Worm (Caenorhabditis elegans) whole organism, L4/young adult: ENCODE data around the gene let-23.

Experiments used
- W03F9.2 ChIP-seq: fragments of 150-350 bp; optimal IDR thresholded peaks from 2 replicates; lab custom pipeline; 2014; ENCODE audit warnings: missing biosample characterization, missing genetic modification characterization
- dao-5 ChIP-seq: sonication (generic microtip); optimal IDR thresholded peaks from 2 replicates; lab custom pipeline; 2016; ENCODE audit warnings: missing genotype, missing genetic modification characterization, moderate library complexity, missing compliant biosample characterization
- him-1 ChIP-seq: sonication (generic microtip); optimal IDR thresholded peaks from 2 replicates; lab custom pipeline; 2016; ENCODE audit warnings: missing genotype, missing genetic modification reagents, missing genetic modification characterization, missing compliant biosample characterization

Gene let-23

DNA sequence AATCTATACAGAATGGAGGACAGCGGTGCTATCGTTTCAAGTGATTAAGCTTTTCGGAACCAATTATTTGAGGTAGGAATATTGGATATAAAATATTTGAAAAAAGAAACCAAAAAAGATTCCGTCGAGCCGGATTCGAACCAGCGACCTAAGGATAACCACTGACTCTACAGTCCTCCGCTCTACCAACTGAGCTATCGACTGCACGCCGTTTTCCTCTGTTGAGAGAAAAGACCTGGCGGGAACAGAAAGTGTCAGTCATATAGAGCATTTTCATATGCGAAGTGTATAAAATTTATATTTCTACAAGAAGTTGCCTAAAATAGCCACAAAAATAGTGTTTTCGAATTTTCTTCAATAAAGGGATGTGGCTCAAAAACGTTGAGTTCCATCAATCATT, 14.4 kb downstream of the let-23 start:
- TF ChIP-seq him-1 (no peak), dao-5 (no peak), W03F9.2 (no peak)

DNA sequence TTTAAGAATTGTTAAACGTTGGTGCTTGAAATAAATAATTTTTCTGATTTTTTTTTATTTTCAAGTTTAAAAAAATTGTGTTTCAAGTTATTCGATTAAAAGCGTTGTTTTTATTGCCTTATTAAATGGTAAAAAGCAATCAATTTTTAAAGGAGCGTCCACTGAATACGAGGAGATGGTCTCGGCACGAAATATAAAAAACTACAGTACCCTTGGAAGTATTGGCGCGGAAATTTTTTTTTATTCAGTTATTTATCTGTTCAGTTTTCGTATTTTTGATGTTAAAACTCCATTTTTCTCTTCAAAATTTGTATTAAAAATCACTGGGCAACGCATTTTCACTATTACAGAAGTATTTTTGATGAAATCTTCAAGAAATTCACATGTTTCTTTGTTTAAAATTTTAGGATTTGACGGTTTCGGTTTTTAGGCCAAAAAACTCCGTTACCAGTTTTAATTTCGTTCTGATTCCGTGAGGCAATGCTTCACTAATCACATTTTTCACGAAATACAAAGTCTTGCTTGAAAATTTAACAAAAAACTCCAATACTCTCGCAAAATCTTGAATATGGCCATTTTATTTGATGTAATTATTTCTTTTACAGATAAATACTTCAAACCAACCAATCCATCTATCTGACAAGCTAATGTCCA, 15.9 kb downstream of the let-23 start, which contains the start of gene znfx-1:
Gene znfx-1, plus strand, starts transcription at position 604 of the 654 bp plus-strand sequence.
- TF ChIP-seq dao-5 (no peak), him-1 (no peak), W03F9.2 (peak; percentile 46)

DNA sequence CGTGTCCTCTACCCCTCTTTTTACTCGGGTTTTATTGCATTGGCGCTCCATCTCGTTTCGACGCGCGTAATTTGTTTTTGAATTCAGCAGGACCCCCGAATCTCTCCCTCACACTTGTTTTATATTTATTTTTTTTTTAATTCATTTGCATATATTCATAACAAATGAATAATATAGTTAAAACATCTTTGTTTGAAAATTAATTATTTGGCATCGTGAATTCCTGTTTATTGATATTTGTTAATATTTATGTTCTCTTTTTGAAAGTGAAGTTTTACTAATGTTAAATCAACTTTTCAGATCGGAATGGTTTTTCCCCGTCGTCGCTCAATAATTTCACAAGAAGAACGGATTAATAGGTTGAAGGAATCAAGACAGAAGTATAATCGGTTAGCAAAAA, 25.7 kb downstream of the let-23 start, which contains the start of gene ZK1067.3:
Gene ZK1067.3, plus strand, starts transcription at position 301 of the 400 bp plus-strand sequence.
- TF ChIP-seq W03F9.2 (no peak), him-1 (no peak), dao-5 (no peak)

DNA sequence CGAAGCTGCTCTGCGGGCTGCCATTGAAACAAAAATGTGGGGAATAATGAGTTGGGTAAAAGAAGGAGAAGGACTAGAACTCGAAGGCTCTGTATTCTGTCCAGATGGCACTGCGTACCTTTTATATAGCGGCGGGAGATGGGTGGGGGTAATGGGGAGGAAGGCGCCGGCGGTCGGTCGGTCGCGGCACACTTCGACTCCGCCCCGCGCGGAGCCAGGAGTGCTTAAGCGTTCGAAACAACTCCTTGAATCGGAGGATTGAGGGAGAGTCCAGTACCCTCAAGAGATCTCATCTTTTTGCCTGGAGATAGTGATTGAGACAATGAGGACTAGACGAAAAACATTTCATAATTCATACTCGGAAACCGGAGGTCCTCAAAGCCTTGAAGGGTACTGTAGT, 29.8 kb downstream of the let-23 start, which contains the start of gene abu-14:
Gene abu-14, minus strand, starts transcription at position 81 of the 400 bp plus-strand sequence.
- TF ChIP-seq dao-5 = no peak
- no peak for TF ChIP-seq him-1
- no peak for TF ChIP-seq W03F9.2

DNA sequence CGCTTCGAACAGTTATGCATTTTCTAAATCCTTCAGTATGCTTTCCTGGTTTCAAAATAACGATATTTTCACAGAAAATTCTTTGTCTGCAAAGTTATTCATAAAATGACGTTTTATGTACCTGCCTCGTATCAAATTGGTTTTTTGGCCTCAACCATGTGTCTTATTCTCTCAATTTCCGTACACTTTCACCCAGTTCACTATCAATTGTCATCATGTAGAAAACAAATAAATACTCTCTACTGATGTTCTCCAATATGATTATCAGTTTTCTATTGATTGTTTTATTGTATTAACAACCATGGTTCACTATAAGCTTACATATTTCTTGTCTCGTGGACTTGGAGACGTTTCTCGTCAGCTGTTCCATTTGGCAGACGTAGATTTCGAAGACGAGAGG, 33.9 kb downstream of the let-23 start, which contains the start of gene gst-13:
Gene gst-13, plus strand, starts transcription at position 218 of the 400 bp plus-strand sequence.
- no peak for TF ChIP-seq him-1
- no peak for TF ChIP-seq dao-5
- TF ChIP-seq W03F9.2 = no peak

DNA sequence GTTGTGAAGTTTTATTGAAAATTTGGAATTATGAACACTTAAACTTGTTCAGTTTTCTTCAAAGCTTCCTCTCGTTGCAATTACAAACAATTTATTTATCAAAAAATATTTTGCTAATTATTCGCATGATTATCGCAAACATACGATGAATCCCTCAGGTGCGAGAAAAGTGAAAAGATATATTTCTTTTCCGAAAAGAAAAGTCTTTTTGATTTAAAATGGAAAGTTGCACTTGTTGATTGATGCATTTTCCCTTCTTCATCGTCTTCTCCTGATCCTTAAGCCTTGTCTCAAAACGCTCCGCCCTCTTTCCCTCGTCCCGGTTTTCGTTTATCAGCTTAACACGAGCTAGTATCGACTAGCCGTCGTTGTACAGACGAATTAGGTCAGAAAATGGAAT, 35.2 kb downstream of the let-23 start:
- TF ChIP-seq him-1 = no peak
- TF ChIP-seq dao-5 = no peak
- TF ChIP-seq W03F9.2 = no peak

DNA sequence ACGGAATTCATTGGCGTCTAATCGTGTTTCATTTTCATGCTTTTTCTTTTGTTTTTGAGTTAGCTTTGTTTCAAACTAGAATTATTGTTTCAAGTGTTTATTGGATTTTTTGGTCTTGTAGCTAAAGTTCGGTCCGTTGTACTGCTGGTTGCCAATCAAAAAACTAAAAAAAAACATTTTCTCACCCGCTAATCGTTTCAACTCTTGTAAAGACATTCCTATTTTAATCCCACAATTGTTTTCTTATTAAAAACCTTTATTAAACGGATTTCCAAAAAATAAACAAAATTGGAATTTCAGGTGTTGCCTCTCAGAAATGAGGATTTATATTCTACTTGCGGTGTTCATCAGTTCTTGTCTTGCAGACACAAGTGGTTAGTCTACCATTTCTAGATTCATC, 35.6 kb downstream of the let-23 start, which contains the start of gene T26C5.2:
Gene T26C5.2, plus strand, starts transcription at position 301 of the 400 bp plus-strand sequence.
- TF ChIP-seq dao-5 = no peak
- TF ChIP-seq W03F9.2 = no peak
- no peak for TF ChIP-seq him-1

DNA sequence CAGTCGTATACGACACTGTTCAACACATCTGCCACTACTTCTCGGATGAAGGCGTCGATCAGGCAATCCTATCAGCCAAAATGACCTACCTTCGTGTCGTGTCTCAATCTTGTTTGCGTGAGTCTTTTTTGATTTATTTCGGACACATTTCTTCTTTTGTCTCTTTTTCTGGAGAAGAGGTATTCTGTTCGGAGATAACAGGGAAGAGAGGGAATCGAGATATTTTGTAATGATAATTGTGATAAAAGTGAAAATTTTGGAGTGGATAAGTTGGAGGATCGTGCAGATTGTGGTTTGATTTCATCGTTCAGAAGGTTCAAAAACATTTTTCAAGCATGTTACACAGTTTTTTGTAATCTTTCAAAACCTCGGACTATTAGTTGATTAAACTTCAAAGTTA, 36.5 kb downstream of the let-23 start:
- no peak for TF ChIP-seq him-1
- TF ChIP-seq dao-5 = no peak
- TF ChIP-seq W03F9.2 = no peak

DNA sequence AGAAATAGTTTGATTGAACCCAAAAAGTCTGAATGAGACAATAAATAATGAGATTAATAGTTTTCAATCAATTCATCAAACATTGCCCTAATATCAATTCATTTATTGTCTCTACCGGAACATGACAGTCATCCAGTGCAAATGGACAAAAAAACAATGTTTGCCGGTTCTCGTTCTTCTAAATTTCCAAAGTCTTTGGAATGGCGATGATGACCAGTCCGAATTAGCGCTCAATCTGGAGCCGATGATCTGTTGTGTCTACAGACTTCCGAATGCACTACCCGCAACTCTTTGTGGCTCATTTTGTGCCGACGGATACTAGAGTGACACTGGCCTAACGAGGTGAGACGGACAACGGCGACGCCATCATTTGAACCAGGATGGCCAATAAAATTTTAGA, 39.0 kb downstream of the let-23 start, which contains the start of gene T26C5.3:
Gene T26C5.3, plus strand, starts transcription at position 301 of the 400 bp plus-strand sequence.
- no peak for TF ChIP-seq W03F9.2
- TF ChIP-seq dao-5 = no peak
- no peak for TF ChIP-seq him-1

DNA sequence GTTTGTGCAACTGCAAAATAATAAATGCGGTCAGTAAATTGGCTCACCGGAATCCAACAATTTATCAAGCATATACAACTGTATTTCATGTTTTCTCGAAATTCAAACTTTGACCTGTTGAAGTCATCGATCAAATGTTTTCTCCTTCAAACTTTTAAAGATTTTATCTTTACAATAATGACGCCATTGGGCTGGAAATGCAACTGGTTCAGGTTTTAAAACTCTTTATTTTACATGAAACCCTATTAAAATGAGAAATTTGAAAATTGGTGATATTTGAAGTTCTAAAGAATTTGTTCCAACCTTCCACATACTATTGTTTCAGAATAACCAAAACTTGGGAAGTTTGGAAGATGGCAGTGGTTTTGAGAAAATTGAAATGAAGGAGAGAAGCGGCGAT, 39.7 kb downstream of the let-23 start:
- no peak for TF ChIP-seq dao-5
- no peak for TF ChIP-seq W03F9.2
- no peak for TF ChIP-seq him-1

DNA sequence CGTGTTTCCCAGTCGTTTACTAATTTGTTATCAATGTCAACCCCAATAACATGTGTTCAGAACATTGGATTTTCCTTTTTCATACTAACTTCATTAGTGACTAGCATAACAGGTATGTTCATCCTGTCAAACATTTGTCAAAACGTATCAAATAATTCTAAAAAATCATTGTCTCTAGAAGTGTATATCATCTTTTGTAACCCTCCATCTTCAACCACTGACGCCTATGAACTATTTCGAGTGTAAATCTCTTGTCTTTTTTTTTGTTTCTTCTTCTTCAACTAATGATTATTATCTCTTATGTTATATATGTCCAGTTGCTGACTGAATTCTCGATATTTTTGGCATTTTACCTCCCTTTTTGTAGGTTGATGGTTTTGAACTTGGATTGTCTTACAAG, 40.4 kb downstream of the let-23 start:
- no peak for TF ChIP-seq dao-5
- no peak for TF ChIP-seq him-1

DNA sequence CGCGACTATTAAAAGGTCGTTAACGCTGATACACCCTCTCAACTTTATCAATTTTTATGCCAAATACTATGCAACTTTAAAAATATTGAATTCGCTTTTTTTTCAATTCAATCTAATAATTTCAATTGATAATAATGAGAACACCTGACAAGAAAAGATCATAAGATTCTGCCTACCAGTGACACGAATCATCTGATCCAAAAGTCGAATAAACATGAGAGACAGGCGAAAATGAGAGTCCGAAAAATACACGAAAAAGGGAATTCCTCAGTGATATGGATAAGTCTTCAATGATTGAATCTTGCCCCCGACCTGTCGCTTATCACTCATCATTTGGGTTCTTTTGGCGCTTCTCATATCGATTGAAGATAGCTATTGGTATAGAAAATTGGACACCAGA, 44.3 kb downstream of the let-23 start:
- no peak for TF ChIP-seq W03F9.2
- no peak for TF ChIP-seq him-1
- no peak for TF ChIP-seq dao-5

DNA sequence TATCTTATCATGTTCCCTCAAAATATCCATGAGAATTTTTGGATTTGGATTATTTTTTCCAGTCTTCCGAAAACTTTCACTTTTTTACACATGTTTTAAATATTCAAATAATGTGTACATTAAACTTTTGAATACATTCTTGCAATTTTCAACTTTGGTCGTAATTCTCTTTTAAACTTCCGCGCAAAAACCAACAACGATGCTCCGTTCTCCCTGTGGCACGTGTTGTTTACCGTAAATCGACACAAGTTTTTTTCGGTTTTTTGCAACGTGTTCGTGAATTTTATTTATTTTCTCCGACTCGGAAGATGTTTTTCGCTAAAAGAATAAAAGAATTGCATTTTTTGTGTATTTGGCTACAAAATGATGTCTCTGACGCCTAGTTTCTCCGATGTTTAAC, 45.5 kb downstream of the let-23 start:
- TF ChIP-seq W03F9.2 (no peak), him-1 (no peak), dao-5 (no peak)

DNA sequence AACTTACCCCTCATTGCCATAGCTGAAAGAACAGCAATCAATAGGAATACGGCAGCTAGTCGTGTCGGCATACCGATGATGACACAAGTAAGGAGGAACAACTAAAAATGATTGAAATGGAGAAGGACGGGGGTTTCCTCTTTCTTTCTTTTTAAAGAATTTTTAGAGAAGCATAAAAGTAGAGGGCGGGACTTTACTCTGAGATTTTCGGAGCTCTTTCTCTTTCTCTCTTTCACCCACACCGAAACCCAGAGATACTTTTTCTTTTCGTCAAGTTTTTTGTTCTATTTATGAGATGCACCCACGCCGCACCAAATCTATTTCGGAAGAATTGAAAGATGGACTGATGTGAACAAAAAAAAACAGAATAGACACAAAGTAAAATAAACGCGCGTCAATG, 49.3 kb downstream of the let-23 start, which contains the start of gene T26C5.5:
Gene T26C5.5, minus strand, starts transcription at position 101 of the 400 bp plus-strand sequence.
- TF ChIP-seq him-1 (no peak), dao-5 (no peak), W03F9.2 (no peak)

DNA sequence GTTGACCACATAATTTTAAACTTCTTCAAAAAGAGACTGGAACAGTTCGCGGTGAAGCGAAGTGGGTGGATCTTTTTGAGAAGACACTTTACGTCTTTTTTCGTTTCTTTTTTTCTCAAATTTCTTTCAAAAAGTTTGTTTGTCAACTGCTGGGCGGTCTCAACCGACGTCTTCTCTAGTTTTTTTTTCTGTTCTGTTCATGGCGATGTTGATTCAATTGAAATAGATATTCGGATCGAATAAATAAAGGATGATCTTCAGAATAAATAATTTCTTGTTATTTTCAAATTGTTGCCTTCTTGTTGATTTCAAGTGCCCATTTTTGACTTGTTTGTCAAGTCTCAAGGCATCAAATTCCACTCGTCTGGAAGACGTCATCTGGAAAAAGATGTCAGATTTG, 53.1 kb downstream of the let-23 start, which contains the start of gene T26C5.4:
Gene T26C5.4, minus strand, starts transcription at position 101 of the 400 bp plus-strand sequence.
- TF ChIP-seq W03F9.2 (no peak), him-1 (no peak), dao-5 (no peak)

DNA sequence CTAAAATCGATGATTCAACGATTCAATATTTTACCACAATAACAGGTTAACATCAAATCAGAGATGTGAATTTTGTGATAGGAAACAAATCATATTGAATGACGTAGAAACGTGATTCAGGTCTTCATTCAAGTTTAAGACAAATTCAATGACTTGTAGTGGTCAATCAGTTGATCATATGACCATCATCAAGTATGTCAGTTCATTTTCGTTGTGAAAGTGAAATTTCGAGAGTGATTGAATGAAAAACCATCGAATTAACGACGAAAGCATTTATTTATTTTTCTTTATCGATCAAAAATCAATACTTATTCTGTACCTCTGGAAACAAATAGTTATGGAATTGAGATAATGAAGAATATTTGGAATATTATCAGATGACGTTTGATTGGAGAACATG, 54.2 kb downstream of the let-23 start:
- no peak for TF ChIP-seq him-1

DNA sequence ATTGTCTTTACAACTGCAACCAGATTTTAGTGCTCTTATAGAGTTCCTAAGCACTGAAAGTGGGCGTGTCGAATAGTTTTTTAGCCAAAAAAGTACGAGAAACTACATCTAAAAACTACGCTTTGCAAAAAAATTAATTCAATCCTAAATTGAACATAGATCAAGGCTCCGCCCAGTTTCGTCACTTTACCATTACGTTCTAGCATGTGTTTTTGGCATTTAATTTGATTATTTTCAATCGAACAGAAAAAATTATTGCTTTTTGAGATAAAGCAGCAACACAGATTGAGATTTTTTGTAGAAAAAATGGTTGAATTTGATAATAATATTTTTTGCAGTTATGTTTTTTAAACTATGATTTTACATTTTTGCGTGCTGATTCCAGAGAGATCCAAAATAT, 56.9 kb downstream of the let-23 start, which contains the start of gene nlp-82:
Gene nlp-82, minus strand, starts transcription at position 101 of the 400 bp plus-strand sequence.
- TF ChIP-seq dao-5 (no peak), W03F9.2 (no peak), him-1 (no peak)
